Worm (Caenorhabditis elegans) whole organism, L4 larva: ENCODE measurements around the gene C17C3.24.

Source experiments
- D1046.2 ChIP-seq: fragments of 200-800 bp; sonication (Bioruptor generic); IDR thresholded peaks from 2 replicates; pipeline ENCODE4 v1.3.6; 2022; ENCODE audit warnings: missing genetic modification characterization, missing compliant biosample characterization
- F37D6.2 ChIP-seq: sonication (generic microtip); optimal IDR thresholded peaks from 2 replicates; lab custom pipeline; 2016; ENCODE audit warnings: mild to moderate bottlenecking, missing genetic modification characterization, missing compliant biosample characterization
- F44E2.7 ChIP-seq: fragments of 200-800 bp; sonication (Bioruptor generic); IDR thresholded peaks from 2 replicates; pipeline ENCODE4 v2.1.2; 2022; ENCODE audit warnings: missing genetic modification characterization, missing compliant biosample characterization
- T20F7.1 ChIP-seq: fragments of 200-800 bp; sonication (Bioruptor generic); optimal IDR thresholded peaks from 2 replicates; lab custom pipeline; 2018; ENCODE audit warnings: mild to moderate bottlenecking, missing genetic modification characterization, missing compliant biosample characterization
- Y48G9A.11 ChIP-seq: fragments of 200-800 bp; sonication (Bioruptor generic); IDR thresholded peaks from 2 replicates; pipeline ENCODE4 v1.3.6; 2022; ENCODE audit warnings: missing genetic modification reagents, missing genetic modification characterization, missing compliant biosample characterization
- Y75B8A.6 ChIP-seq: fragments of 200-800 bp; sonication (Bioruptor generic); IDR thresholded peaks from 2 replicates; pipeline ENCODE4 v1.3.6; 2022; ENCODE audit warnings: missing genetic modification reagents, missing genetic modification characterization, missing compliant biosample characterization
- ZK337.2 ChIP-seq: fragments of 200-800 bp; sonication (Bioruptor generic); IDR thresholded peaks from 2 replicates; pipeline ENCODE4 v1.3.6; 2022; ENCODE audit warnings: missing genetic modification reagents, missing genetic modification characterization, missing compliant biosample characterization
- aha-1 ChIP-seq: fragments of 150-350 bp; peaks from one replicate; lab custom pipeline; 2014; ENCODE audit warnings: missing biosample characterization, missing genetic modification characterization
- arid-1 ChIP-seq: fragments of 200-800 bp; sonication (Bioruptor generic); conservative IDR thresholded peaks from 2 replicates; pipeline ENCODE4 v1.3.6; 2022; ENCODE audit warnings: missing genetic modification reagents, missing genetic modification characterization, missing compliant biosample characterization
- ceh-20 ChIP-seq: fragments of 200-800 bp; sonication (Bioruptor generic); IDR thresholded peaks from 2 replicates; pipeline ENCODE4 v1.3.6; 2022; ENCODE audit warnings: missing genetic modification reagents, missing genetic modification characterization, missing compliant biosample characterization
- ceh-32 ChIP-seq: sonication (generic microtip); optimal IDR thresholded peaks from 2 replicates; lab custom pipeline; 2016; ENCODE audit warnings: mild to moderate bottlenecking, missing genetic modification characterization, missing compliant biosample characterization; ENCODE audit not compliant: poor library complexity
- ceh-44 ChIP-seq: fragments of 200-800 bp; sonication (Bioruptor generic); IDR thresholded peaks from 2 replicates; pipeline ENCODE4 v1.3.6; 2022; ENCODE audit warnings: missing genetic modification reagents, missing genetic modification characterization, missing compliant biosample characterization
- ceh-82 ChIP-seq: sonication (generic microtip); optimal IDR thresholded peaks from 2 replicates; lab custom pipeline; 2017; ENCODE audit warnings: missing biosample characterization, missing genetic modification characterization
- cey-2 ChIP-seq: sonication (generic microtip); optimal IDR thresholded peaks from 3 replicates; lab custom pipeline; 2017; ENCODE audit warnings: missing genetic modification characterization, mild to moderate bottlenecking, missing compliant biosample characterization, antibody characterized with exemption, borderline replicate concordance; ENCODE audit not compliant: insufficient read depth
- ctbp-1 ChIP-seq: fragments of 200-800 bp; sonication (Bioruptor generic); IDR thresholded peaks from 2 replicates; pipeline ENCODE4 v1.3.6; 2022; ENCODE audit warnings: missing genetic modification reagents, missing genetic modification characterization, missing compliant biosample characterization
- daf-16 ChIP-seq, 3 experiments: sonication (generic microtip); optimal IDR thresholded peaks; 2 replicates each; lab custom pipeline; 2016 to 2017; ENCODE audit warnings: missing genetic modification characterization in 3 of 3, missing genetic modification reagents in 3 of 3, mild to moderate bottlenecking in 2 of 3, missing compliant biosample characterization in 2 of 3, missing biosample characterization in 1 of 3, moderate library complexity in 1 of 3
- daf-19 ChIP-seq: fragments of 200-800 bp; sonication (Bioruptor generic); conservative IDR thresholded peaks from 2 replicates; pipeline ENCODE4 v1.3.6; 2022; ENCODE audit warnings: missing genetic modification characterization, missing compliant biosample characterization
- daf-8 ChIP-seq: fragments of 200-800 bp; sonication (Bioruptor generic); IDR thresholded peaks from 2 replicates; pipeline ENCODE4 v1.3.6; 2022; ENCODE audit warnings: missing genetic modification characterization, missing compliant biosample characterization
- hlh-30 ChIP-seq: sonication (generic microtip); optimal IDR thresholded peaks from 2 replicates; lab custom pipeline; 2017; ENCODE audit warnings: antibody characterized with exemption, mild to moderate bottlenecking, missing genetic modification characterization, missing compliant biosample characterization; ENCODE audit not compliant: insufficient read depth
- lim-7 ChIP-seq: fragments of 200-800 bp; sonication (Bioruptor generic); IDR thresholded peaks from 2 replicates; pipeline ENCODE4 v1.3.6; 2022; ENCODE audit warnings: missing genetic modification characterization, missing compliant biosample characterization
- lin-38 ChIP-seq: fragments of 200-800 bp; sonication (Bioruptor generic); IDR thresholded peaks from 2 replicates; pipeline ENCODE4 v1.3.6; 2022; ENCODE audit warnings: missing genetic modification reagents, missing genetic modification characterization, missing compliant biosample characterization
- lin-39 ChIP-seq: fragments of 150-350 bp; optimal IDR thresholded peaks from 2 replicates; lab custom pipeline; 2014; ENCODE audit warnings: missing biosample characterization, missing genetic modification reagents, missing genetic modification characterization
- lir-3 ChIP-seq: sonication (generic microtip); optimal IDR thresholded peaks from 2 replicates; lab custom pipeline; 2016; ENCODE audit warnings: mild to moderate bottlenecking, missing genetic modification characterization, missing compliant biosample characterization
- madf-5 ChIP-seq, 2 experiments: fragments of 200-800 bp; sonication (Bioruptor generic); IDR thresholded peaks; 2 replicates each; pipeline ENCODE4 v1.3.6; 2022; ENCODE audit warnings: missing compliant biosample characterization in 2 of 2, missing genetic modification characterization in 2 of 2
- mdl-1 ChIP-seq, 2 experiments: fragments of 150-350 bp in 1 of 2; sonication (generic microtip) in 1 of 2; optimal IDR thresholded peaks; 2 replicates each; lab custom pipeline; 2014 to 2017; ENCODE audit warnings: missing biosample characterization in 2 of 2, missing genetic modification characterization in 2 of 2
- mep-1 ChIP-seq: fragments of 150-350 bp; sonication (generic microtip); optimal IDR thresholded peaks from 3 replicates; lab custom pipeline; 2014; ENCODE audit warnings: missing biosample characterization, missing genetic modification characterization
- nhr-11 ChIP-seq: fragments of 150-350 bp; optimal IDR thresholded peaks from 2 replicates; lab custom pipeline; 2014; ENCODE audit warnings: missing biosample characterization, missing genetic modification characterization
- nhr-28 ChIP-seq: fragments of 150-350 bp; optimal IDR thresholded peaks from 2 replicates; lab custom pipeline; 2014; ENCODE audit warnings: missing biosample characterization, missing genetic modification characterization
- nhr-76 ChIP-seq: fragments of 150-350 bp; optimal IDR thresholded peaks from 2 replicates; lab custom pipeline; 2014; ENCODE audit warnings: missing biosample characterization, missing genetic modification characterization
- rbr-2 ChIP-seq: sonication (generic microtip); optimal IDR thresholded peaks from 2 replicates; lab custom pipeline; 2016; ENCODE audit warnings: missing genotype, missing genetic modification characterization, missing compliant biosample characterization
- spr-1 ChIP-seq: sonication (generic microtip); optimal IDR thresholded peaks from 2 replicates; lab custom pipeline; 2016; ENCODE audit warnings: mild to moderate bottlenecking, missing genetic modification characterization, missing compliant biosample characterization
- tag-97 ChIP-seq: fragments of 200-800 bp; sonication (Bioruptor generic); IDR thresholded peaks from 2 replicates; pipeline ENCODE4 v1.3.6; 2022; ENCODE audit warnings: missing genetic modification characterization, missing compliant biosample characterization
- unc-130 ChIP-seq: sonication (generic microtip); optimal IDR thresholded peaks from 2 replicates; lab custom pipeline; 2016; ENCODE audit warnings: missing genetic modification reagents, missing genetic modification characterization, missing compliant biosample characterization
- unc-62 ChIP-seq, 3 experiments: fragments of 150-350 bp in 1 of 3; sonication (generic microtip); optimal IDR thresholded peaks in 2 of 3; peaks in 1 of 3; 1 replicate in 1 of 3; 2 replicates in 2 of 3; lab custom pipeline; 2014 to 2017; ENCODE audit warnings: missing biosample characterization in 3 of 3, missing genetic modification characterization in 3 of 3, missing genetic modification reagents in 3 of 3, missing genotype in 1 of 3
- zag-1 ChIP-seq: fragments of 150-350 bp; optimal IDR thresholded peaks from 2 replicates; lab custom pipeline; 2014; ENCODE audit warnings: missing biosample characterization, missing genetic modification characterization
- zip-11 ChIP-seq: fragments of 200-800 bp; sonication (Bioruptor generic); IDR thresholded peaks from 2 replicates; pipeline ENCODE4 v1.3.6; 2022; ENCODE audit warnings: missing genetic modification characterization, missing compliant biosample characterization
- zip-2 ChIP-seq: fragments of 150-350 bp; optimal IDR thresholded peaks from 2 replicates; lab custom pipeline; 2014; ENCODE audit warnings: missing biosample characterization, missing genetic modification characterization
- ztf-7 ChIP-seq: fragments of 150-350 bp; optimal IDR thresholded peaks from 2 replicates; lab custom pipeline; 2014; ENCODE audit warnings: missing biosample characterization, missing genetic modification characterization

Gene C17C3.24

DNA sequence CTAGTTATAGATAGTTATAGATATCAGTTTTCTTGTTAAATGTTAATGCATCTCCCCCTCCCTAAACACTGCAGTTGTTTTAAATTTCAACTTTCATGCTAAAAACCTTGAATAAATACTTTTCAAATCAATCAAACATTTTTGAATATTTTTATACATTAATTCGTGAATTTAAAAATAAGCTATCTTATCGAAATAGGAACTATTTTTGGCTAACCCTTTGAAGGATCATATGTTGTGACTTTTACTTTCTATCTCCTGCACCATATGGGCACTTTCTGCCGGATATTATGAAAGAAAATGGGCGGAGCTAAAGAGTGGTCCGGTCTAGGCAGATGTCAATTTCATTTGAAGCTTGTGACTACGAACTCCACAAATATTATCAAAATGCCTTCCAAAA lies 18.9 kb downstream of the C17C3.24 start, which contains the start of gene ZK177.11:
TSS of gene ZK177.11 (plus strand) at position 301 of the 400 bp plus-strand sequence.
- TF ChIP-seq unc-130 (GFP tag; lab: Kevin White, UChicago) (no peak), mdl-1 (tag; optimal IDR thresholded peaks at IDR 0.05; lab: Kevin White, UChicago) (no peak), lim-7 (GFP tag; lab: Robert Waterston, UW) (no peak), mep-1 (tag; lab: Kevin White, UChicago) (no peak), cey-2 (tag; lab: Kevin White, UChicago) (no peak), hlh-30 (tag; lab: Kevin White, UChicago) (no peak), T20F7.1 (no peak), madf-5 (GFP tag; IDR thresholded peaks at IDR 0.05; lab: Robert Waterston, UW) (no peak), lir-3 (tag; lab: Kevin White, UChicago) (no peak), nhr-76 (tag; lab: Kevin White, UChicago) (no peak), ceh-32 (tag; lab: Kevin White, UChicago) (no peak), rbr-2 (tag; lab: Kevin White, UChicago) (no peak), ZK337.2 (GFP tag; lab: Robert Waterston, UW) (no peak), Y75B8A.6 (GFP tag; lab: Robert Waterston, UW) (no peak), spr-1 (tag; lab: Kevin White, UChicago) (no peak), ceh-82 (no peak), lin-38 (no peak), ceh-20 (GFP tag; lab: Robert Waterston, UW) (no peak), arid-1 (GFP tag; lab: Robert Waterston, UW) (no peak)

DNA sequence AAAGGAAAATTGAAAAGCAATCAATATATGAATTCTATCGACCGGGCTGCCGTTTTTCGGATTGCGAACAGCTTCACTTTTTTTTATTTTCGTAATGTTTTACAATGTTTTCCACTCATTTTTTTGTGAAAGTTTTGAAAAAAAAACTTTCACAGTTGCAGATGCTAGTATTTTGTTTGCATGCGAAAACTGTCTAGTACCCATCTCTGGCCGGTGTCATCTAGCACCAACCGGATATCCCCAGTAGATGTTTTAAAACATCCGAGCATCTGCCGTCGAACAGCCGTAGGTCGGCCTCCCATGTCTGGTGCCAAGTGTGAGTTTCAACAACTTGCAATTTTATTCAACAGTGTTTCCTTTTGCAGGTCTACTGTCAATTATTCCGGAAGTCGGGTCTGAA lies 20.2 kb downstream of the C17C3.24 start, which contains the start of gene ZK177.12:
TSS of gene ZK177.12 (plus strand) at position 301 of the 400 bp plus-strand sequence.
- TF ChIP-seq nhr-11: no peak
- no peak for TF ChIP-seq mdl-1 (tag; optimal IDR thresholded peaks at IDR 0.05; lab: Kevin White, UChicago)
- TF ChIP-seq ceh-44 (GFP tag; lab: Robert Waterston, UW): no peak
- TF ChIP-seq T20F7.1: no peak
- TF ChIP-seq F37D6.2 (tag; lab: Kevin White, UChicago): no peak
- TF ChIP-seq zip-11: no peak
- no peak for TF ChIP-seq Y48G9A.11
- TF ChIP-seq ztf-7: no peak
- TF ChIP-seq daf-8 (GFP tag; lab: Robert Waterston, UW): no peak
- no peak for TF ChIP-seq D1046.2 (GFP tag; lab: Robert Waterston, UW)
- no peak for TF ChIP-seq zip-2 (tag; lab: Kevin White, UChicago)
- TF ChIP-seq F44E2.7 (GFP tag; lab: Robert Waterston, UW): no peak
- TF ChIP-seq, all 104 proteins: peak for 0

DNA sequence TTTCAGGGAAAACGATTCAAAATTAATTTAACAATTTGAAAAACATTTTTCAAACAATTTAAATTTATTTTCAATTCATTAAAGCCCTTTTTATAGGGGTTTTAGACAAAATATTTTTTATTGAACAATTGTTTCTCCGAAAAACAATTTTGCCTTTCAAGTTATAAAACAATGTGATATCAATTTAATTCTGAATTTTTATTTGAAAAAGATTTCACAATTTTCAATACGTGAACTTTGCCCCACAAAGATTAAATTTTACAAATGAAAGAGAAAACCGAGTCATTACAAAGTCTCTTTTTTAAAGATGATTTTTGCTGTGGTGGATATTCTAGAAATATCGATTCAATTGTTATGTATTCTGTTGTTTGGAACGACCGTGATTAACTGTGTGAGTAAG lies 22.7 kb downstream of the C17C3.24 start, which contains the start of gene ZK177.2:
TSS of gene ZK177.2 (plus strand) at position 301 of the 400 bp plus-strand sequence.
- TF ChIP-seq lin-39: no peak
- no peak for TF ChIP-seq nhr-28 (tag; lab: Kevin White, UChicago)
- no peak for TF ChIP-seq ctbp-1 (GFP tag; lab: Robert Waterston, UW)

DNA sequence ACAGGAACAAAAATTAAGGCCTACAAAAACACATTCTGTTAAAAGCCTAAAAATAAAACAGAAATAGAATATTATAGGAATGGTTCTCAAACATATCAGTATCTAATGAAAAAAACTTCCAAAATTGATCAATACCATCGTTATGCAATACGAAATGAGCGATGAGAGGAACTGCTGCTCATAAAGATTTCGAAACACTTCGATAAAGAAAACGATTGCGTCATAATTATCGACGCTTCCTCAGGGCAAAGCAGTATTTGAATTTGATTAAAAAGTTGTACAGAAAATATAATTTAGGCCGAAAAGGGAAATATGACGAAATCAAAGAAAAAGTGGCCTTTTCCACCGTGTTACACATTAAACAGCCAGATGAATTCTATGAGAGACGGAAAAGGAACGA lies 23.5 kb downstream of the C17C3.24 start:
- no peak for TF ChIP-seq ceh-32 (tag; lab: Kevin White, UChicago)
- TF ChIP-seq unc-62 (GFP tag; optimal IDR thresholded peaks at IDR 0.05 in 1 of 2; lab: Kevin White, UChicago): no peak
- TF ChIP-seq unc-62 (tag; optimal IDR thresholded peaks at IDR 0.05; lab: Kevin White, UChicago): no peak
- no peak for TF ChIP-seq daf-16 (GFP tag; optimal IDR thresholded peaks at IDR 0.05; lab: Kevin White, UChicago)
- TF ChIP-seq daf-16 (tag; optimal IDR thresholded peaks at IDR 0.05; lab: Kevin White, UChicago): no peak
- no peak for TF ChIP-seq daf-19 (GFP tag; lab: Robert Waterston, UW)
- no peak for TF ChIP-seq lim-7 (GFP tag; lab: Robert Waterston, UW)
- TF ChIP-seq lin-38: no peak
- no peak for TF ChIP-seq tag-97 (GFP tag; lab: Robert Waterston, UW)
- TF ChIP-seq zag-1: no peak
- TF ChIP-seq aha-1 (tag; lab: Kevin White, UChicago): no peak
